Fruit fly (Drosophila melanogaster) whole organism, pupa: ENCODE results near the gene CG3857.

Experiments
- CG10348 ChIP-seq: fragments of 200-800 bp; sonication (Bioruptor generic); IDR thresholded peaks from 2 replicates; pipeline ENCODE4 v1.3.6; 2022; ENCODE audit warnings: missing biosample characterization, missing genetic modification characterization
- CG12605 ChIP-seq: fragments of 200-800 bp; sonication (Bioruptor generic); IDR thresholded peaks from 2 replicates; pipeline ENCODE4 v1.3.6; 2022; ENCODE audit warnings: missing biosample characterization, missing genetic modification characterization
- CG13204 ChIP-seq: fragments of 200-800 bp; sonication (Bioruptor generic); optimal IDR thresholded peaks from 2 replicates; lab custom pipeline; 2018; ENCODE audit warnings: missing biosample characterization, mild to moderate bottlenecking, missing genetic modification characterization, moderate library complexity
- CG14655 ChIP-seq: fragments of 200-800 bp; sonication (Bioruptor generic); optimal IDR thresholded peaks from 3 replicates; lab custom pipeline; 2017; ENCODE audit warnings: mild to moderate bottlenecking, missing biosample characterization, missing genetic modification reagents, missing genetic modification characterization
- CG15710 ChIP-seq: fragments of 200-800 bp; sonication (Bioruptor generic); optimal IDR thresholded peaks from 2 replicates; lab custom pipeline; 2018; ENCODE audit warnings: missing biosample characterization, mild to moderate bottlenecking, missing genetic modification characterization, moderate library complexity
- CG17806 ChIP-seq: fragments of 200-800 bp; sonication (Bioruptor generic); optimal IDR thresholded peaks from 2 replicates; lab custom pipeline; 2018; ENCODE audit warnings: missing biosample characterization, mild to moderate bottlenecking, missing genetic modification characterization, moderate library complexity
- CG32121 ChIP-seq: fragments of 200-800 bp; sonication (Bioruptor generic); IDR thresholded peaks from 2 replicates; pipeline ENCODE4 v1.3.6; 2022; ENCODE audit warnings: missing biosample characterization, missing genetic modification characterization
- CG34367 ChIP-seq: fragments of 200-800 bp; sonication (Bioruptor generic); optimal IDR thresholded peaks from 2 replicates; lab custom pipeline; 2018; ENCODE audit warnings: missing biosample characterization, mild to moderate bottlenecking, missing genetic modification characterization
- CG4496 ChIP-seq: fragments of 200-800 bp; sonication (Bioruptor generic); IDR thresholded peaks from 3 replicates; pipeline ENCODE4 v1.3.6; 2022; ENCODE audit warnings: missing biosample characterization, missing genetic modification characterization
- CG8159 ChIP-seq: fragments of 200-800 bp; sonication (Bioruptor generic); optimal IDR thresholded peaks from 3 replicates; lab custom pipeline; 2018; ENCODE audit warnings: missing biosample characterization, mild to moderate bottlenecking, missing genetic modification characterization, moderate library complexity
- CG8301 ChIP-seq: fragments of 200-800 bp; sonication (Bioruptor generic); optimal IDR thresholded peaks from 2 replicates; lab custom pipeline; 2018; ENCODE audit warnings: missing biosample characterization, mild to moderate bottlenecking, missing genetic modification characterization
- CG9948 ChIP-seq: fragments of 200-800 bp; sonication (Bioruptor generic); optimal IDR thresholded peaks from 2 replicates; lab custom pipeline; 2018; ENCODE audit warnings: missing biosample characterization, mild to moderate bottlenecking, missing genetic modification characterization, moderate library complexity
- D1 ChIP-seq: fragments of 200-800 bp; sonication (Bioruptor generic); optimal IDR thresholded peaks from 2 replicates; lab custom pipeline; 2018; ENCODE audit warnings: missing biosample characterization, mild to moderate bottlenecking, missing genetic modification characterization, moderate library complexity
- EcR ChIP-seq: fragments of 200-800 bp; sonication (Bioruptor generic); optimal IDR thresholded peaks from 3 replicates; lab custom pipeline; 2019; ENCODE audit warnings: missing biosample characterization, missing genetic modification characterization, mild to moderate bottlenecking, moderate library complexity, missing genetic modification reagents
- Ets98B ChIP-seq: fragments of 200-800 bp; sonication (Bioruptor generic); IDR thresholded peaks from 2 replicates; pipeline ENCODE4 v1.3.6; 2022; ENCODE audit warnings: missing biosample characterization, missing genetic modification characterization
- Pif1A ChIP-seq: fragments of 200-800 bp; sonication (Bioruptor generic); optimal IDR thresholded peaks from 3 replicates; lab custom pipeline; 2016; ENCODE audit warnings: missing biosample characterization, missing genetic modification characterization
- Pif1B ChIP-seq: fragments of 200-800 bp; sonication (Bioruptor generic); optimal IDR thresholded peaks from 3 replicates; lab custom pipeline; 2016; ENCODE audit warnings: missing biosample characterization, missing genetic modification characterization
- Snoo ChIP-seq: fragments of 200-800 bp; sonication (Bioruptor generic); optimal IDR thresholded peaks from 3 replicates; lab custom pipeline; 2017; ENCODE audit warnings: missing biosample characterization, mild to moderate bottlenecking, missing genetic modification characterization, inconsistent platforms
- fd96Ca ChIP-seq: fragments of 200-800 bp; sonication (Bioruptor generic); IDR thresholded peaks from 3 replicates; pipeline ENCODE4 v1.3.6; 2022; ENCODE audit warnings: missing biosample characterization, missing genetic modification characterization
- gl ChIP-seq: fragments of 200-800 bp; sonication (Bioruptor generic); optimal IDR thresholded peaks from 2 replicates; lab custom pipeline; 2018; ENCODE audit warnings: missing biosample characterization, mild to moderate bottlenecking, missing genetic modification characterization
- rn ChIP-seq: fragments of 200-800 bp; sonication (Bioruptor generic); IDR thresholded peaks from 2 replicates; pipeline ENCODE4 v1.3.6; 2022; ENCODE audit warnings: missing biosample characterization, missing genetic modification characterization

The CG3857 gene

DNA sequence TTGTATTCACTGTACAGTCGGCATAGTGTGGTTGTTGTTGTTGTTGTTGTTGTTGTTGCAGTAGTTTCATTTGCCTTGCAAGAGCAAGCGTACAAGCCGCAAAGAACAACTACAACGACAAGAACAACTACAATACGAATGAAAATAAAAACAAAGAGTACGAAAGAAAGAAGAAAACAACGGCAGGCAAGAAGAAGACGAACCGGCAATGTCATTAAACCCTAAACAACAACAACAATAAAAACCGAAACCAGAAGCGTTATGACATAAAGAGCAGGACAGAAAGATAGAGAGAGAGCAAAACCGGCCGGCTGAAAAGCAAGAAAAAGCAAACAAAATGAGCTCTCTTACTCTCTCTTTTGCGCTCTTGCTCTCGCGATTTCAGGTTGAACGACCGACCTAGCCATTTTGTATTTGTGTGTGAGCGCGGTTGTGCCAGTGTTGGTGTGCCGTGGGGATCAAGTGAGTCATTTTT is 8.1 kb upstream of the CG3857 start:
- TF ChIP-seq CG14655 (GFP tag; lab: Kevin White, UChicago) (no peak), CG17806 (no peak), Pif1A (peak; percentile 40), rn (GFP tag; lab: Robert Waterston, UW) (no peak), CG15710 (tag; lab: Kevin White, UChicago) (peak; percentile 5), EcR (peak; percentile 100), CG13204 (GFP tag; lab: Kevin White, UChicago) (peak; percentile 26), gl (tag; lab: Kevin White, UChicago) (peak; percentile 10), CG12605 (no peak)
- TF ChIP-seq, all 21 proteins: peak for 5

dm6 chrX:1947178-1947872 is 7.5 kb upstream of the CG3857 start:
- TF ChIP-seq CG14655 (GFP tag; lab: Kevin White, UChicago): peak; percentile 99
- peak; percentile 97 for TF ChIP-seq CG12605
- peak; percentile 98 for TF ChIP-seq Ets98B (GFP tag; lab: Robert Waterston, UW)
- peak; percentile 99 for TF ChIP-seq CG4496
- peak; percentile 65 for TF ChIP-seq CG10348
- TF ChIP-seq CG32121 (GFP tag; lab: Robert Waterston, UW): peak; percentile 98
- peak; percentile 96 for TF ChIP-seq EcR
- peak; percentile 94 for TF ChIP-seq D1 (tag; lab: Kevin White, UChicago)
- peak; percentile 93 for TF ChIP-seq CG13204 (GFP tag; lab: Kevin White, UChicago)
- peak; percentile 98 for TF ChIP-seq Snoo (tag; lab: Kevin White, UChicago)
- TF ChIP-seq CG8159 (tag; lab: Kevin White, UChicago): peak; percentile 96
- TF ChIP-seq CG15710 (tag; lab: Kevin White, UChicago): peak; percentile 97
- TF ChIP-seq rn (GFP tag; lab: Robert Waterston, UW): peak; percentile 95
- TF ChIP-seq gl (tag; lab: Kevin White, UChicago): peak; percentile 92
- TF ChIP-seq CG8301: peak; percentile 98
- TF ChIP-seq Pif1B (GFP tag; lab: Kevin White, UChicago): peak; percentile 98
- peak; percentile 98 for TF ChIP-seq CG9948 (tag; lab: Kevin White, UChicago)
- TF ChIP-seq fd96Ca: peak; percentile 99
- TF ChIP-seq Pif1A: peak; percentile 99
- peak; percentile 97 for TF ChIP-seq CG17806
- TF ChIP-seq CG34367 (tag; lab: Kevin White, UChicago): peak; percentile 97

dm6 chrX:1945241-1945640 is 5.4 kb upstream of the CG3857 start:
- no peak for TF ChIP-seq Pif1B (GFP tag; lab: Kevin White, UChicago)
- no peak for TF ChIP-seq D1 (tag; lab: Kevin White, UChicago)
- TF ChIP-seq gl (tag; lab: Kevin White, UChicago): no peak
- TF ChIP-seq rn (GFP tag; lab: Robert Waterston, UW): no peak
- no peak for TF ChIP-seq fd96Ca
- TF ChIP-seq CG12605: no peak
- TF ChIP-seq EcR: peak; percentile 95
- no peak for TF ChIP-seq CG13204 (GFP tag; lab: Kevin White, UChicago)
- no peak for TF ChIP-seq CG32121 (GFP tag; lab: Robert Waterston, UW)

DNA sequence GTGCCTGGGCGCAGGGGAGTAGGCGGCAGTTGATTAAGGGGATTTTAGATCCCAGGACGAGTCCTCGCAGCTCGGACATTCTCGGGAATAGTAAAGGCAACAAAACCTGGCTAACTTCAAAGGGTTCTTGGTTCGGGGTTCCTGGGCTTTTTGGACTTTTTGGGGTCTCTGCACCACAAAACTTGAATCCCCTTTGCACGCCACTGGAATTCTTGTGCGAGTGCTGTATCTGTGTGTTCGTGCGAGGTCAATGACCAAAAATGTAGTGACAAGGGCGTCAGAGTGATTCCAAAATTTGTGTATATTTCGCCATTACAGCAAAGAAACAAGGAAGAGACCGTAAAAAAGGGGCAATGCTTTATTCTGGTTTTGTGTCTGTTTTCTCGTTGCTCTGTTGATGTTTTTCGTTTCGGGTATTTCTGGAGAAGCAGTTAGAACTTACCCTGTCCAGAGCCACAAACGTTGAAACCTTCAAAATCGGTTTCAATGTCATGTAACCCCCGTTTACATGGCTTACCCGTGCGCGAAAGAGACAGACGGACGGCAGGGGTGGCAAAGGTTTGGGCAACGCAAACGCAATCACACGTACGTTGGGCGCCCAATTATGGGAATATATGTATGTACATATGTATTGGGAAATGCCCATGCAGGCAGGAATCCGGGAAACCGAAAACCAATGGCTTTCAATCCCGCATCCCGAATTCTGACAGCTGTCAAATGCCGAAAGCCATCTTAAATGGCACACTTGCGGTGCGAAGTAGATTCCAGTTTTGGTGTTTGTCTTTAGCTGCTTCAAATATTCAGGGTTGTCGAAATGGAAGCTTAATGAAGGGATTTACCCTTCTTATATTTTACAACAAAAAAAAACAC is 4.6 kb upstream of the CG3857 start:
- TF ChIP-seq CG8301 (peak; percentile 17), CG9948 (tag; lab: Kevin White, UChicago) (peak; percentile 5), CG8159 (tag; lab: Kevin White, UChicago) (peak; percentile 30), CG10348 (no peak), Pif1B (GFP tag; lab: Kevin White, UChicago) (no peak), fd96Ca (peak; percentile 58; the same call in 1 of the 3 replicates), CG32121 (GFP tag; lab: Robert Waterston, UW) (no peak), CG12605 (no peak), CG15710 (tag; lab: Kevin White, UChicago) (peak; percentile 4), Pif1A (no peak), Ets98B (GFP tag; lab: Robert Waterston, UW) (no peak), D1 (tag; lab: Kevin White, UChicago) (no peak), Snoo (tag; lab: Kevin White, UChicago) (peak; percentile 65), CG34367 (tag; lab: Kevin White, UChicago) (no peak), gl (tag; lab: Kevin White, UChicago) (no peak), rn (GFP tag; lab: Robert Waterston, UW) (no peak), CG17806 (peak; percentile 26), EcR (no peak), CG13204 (GFP tag; lab: Kevin White, UChicago) (no peak), CG4496 (no peak), CG14655 (GFP tag; lab: Kevin White, UChicago) (no peak)
